Worm (Caenorhabditis elegans) whole organism, L1 larva: Measurements from ENCODE around the gene F58F12.4.

ENCODE experiments used
- alr-1 ChIP-seq: fragments of 200-800 bp; sonication (Bioruptor generic); optimal IDR thresholded peaks from 2 replicates; lab custom pipeline; 2018; ENCODE audit warnings: borderline replicate concordance, mild to moderate bottlenecking, missing genetic modification characterization, missing compliant biosample characterization
- ama-1 ChIP-seq: fragments of 150-350 bp; optimal IDR thresholded peaks from 2 replicates; lab custom pipeline; 2014
- blmp-1 ChIP-seq: fragments of 150-350 bp; optimal IDR thresholded peaks from 2 replicates; lab custom pipeline; 2014; ENCODE audit warnings: missing biosample characterization, missing genetic modification characterization
- ceh-63 ChIP-seq: fragments of 200-800 bp; sonication (Bioruptor generic); optimal IDR thresholded peaks from 2 replicates; lab custom pipeline; 2018; ENCODE audit warnings: mild to moderate bottlenecking, missing genetic modification characterization, missing compliant biosample characterization
- ceh-8 ChIP-seq: fragments of 200-800 bp; sonication (Bioruptor generic); optimal IDR thresholded peaks from 2 replicates; lab custom pipeline; 2018; ENCODE audit warnings: mild to moderate bottlenecking, missing genetic modification characterization, moderate library complexity, missing compliant biosample characterization
- ceh-82 ChIP-seq, 3 experiments: fragments of 150-350 bp in 1 of 3; sonication (generic microtip) in 2 of 3; optimal IDR thresholded peaks; 2 replicates each; lab custom pipeline; 2014 to 2017; ENCODE audit warnings: missing biosample characterization in 3 of 3, missing genetic modification characterization in 3 of 3
- ceh-88 ChIP-seq: fragments of 200-800 bp; sonication (Bioruptor generic); IDR thresholded peaks from 2 replicates; pipeline ENCODE4 v1.3.6; 2022; ENCODE audit warnings: missing genetic modification characterization, missing compliant biosample characterization
- dpl-1 ChIP-seq, 3 experiments: fragments of 150-350 bp in 2 of 3; sonication (generic microtip) in 1 of 3; optimal IDR thresholded peaks; 2 replicates each; lab custom pipeline; 2014 to 2017; ENCODE audit warnings: missing biosample characterization in 3 of 3, missing genetic modification characterization in 3 of 3, missing genetic modification reagents in 3 of 3
- efl-1 ChIP-seq, 4 experiments: fragments of 150-350 bp; optimal IDR thresholded peaks in 3 of 4; peaks in 1 of 4; 1 replicate in 1 of 4; 2 replicates in 3 of 4; lab custom pipeline; 2014; ENCODE audit warnings: missing biosample characterization in 2 of 4, missing genetic modification characterization in 2 of 4, missing genetic modification reagents in 2 of 4
- efl-3 ChIP-seq: fragments of 200-800 bp; sonication (Bioruptor generic); optimal IDR thresholded peaks from 2 replicates; lab custom pipeline; 2018; ENCODE audit warnings: mild to moderate bottlenecking, missing genetic modification characterization, missing compliant biosample characterization
- egl-13 ChIP-seq: sonication (generic microtip); optimal IDR thresholded peaks from 2 replicates; lab custom pipeline; 2016; ENCODE audit warnings: missing genotype, missing genetic modification reagents, missing genetic modification characterization, missing compliant biosample characterization
- elt-2 ChIP-seq: sonication (generic microtip); optimal IDR thresholded peaks from 2 replicates; lab custom pipeline; 2016; ENCODE audit warnings: missing genetic modification characterization, mild to moderate bottlenecking, inconsistent platforms, missing compliant biosample characterization, missing genetic modification reagents
- elt-3 ChIP-seq, 6 experiments: fragments of 150-350 bp in 1 of 6; sonication (generic microtip); optimal IDR thresholded peaks; 2 replicates each; lab custom pipeline; 2017 to 2018; ENCODE audit warnings: missing biosample characterization in 6 of 6, missing genetic modification characterization in 6 of 6, inconsistent platforms in 1 of 6
- ets-5 ChIP-seq: fragments of 200-800 bp; sonication (Bioruptor generic); IDR thresholded peaks from 2 replicates; pipeline ENCODE4 v1.3.6; 2022; ENCODE audit warnings: missing genetic modification characterization, missing compliant biosample characterization
- fkh-10 ChIP-seq: sonication (generic microtip); optimal IDR thresholded peaks from 2 replicates; lab custom pipeline; 2017; ENCODE audit warnings: missing biosample characterization, missing genetic modification reagents, missing genetic modification characterization
- fkh-4 ChIP-seq: sonication (generic microtip); optimal IDR thresholded peaks from 2 replicates; lab custom pipeline; 2016; ENCODE audit warnings: missing compliant biosample characterization, missing genetic modification characterization, borderline replicate concordance
- fkh-8 ChIP-seq: sonication (generic microtip); optimal IDR thresholded peaks from 2 replicates; lab custom pipeline; 2016; ENCODE audit warnings: mild to moderate bottlenecking, missing genetic modification characterization, missing compliant biosample characterization
- grh-1 ChIP-seq: fragments of 200-800 bp; sonication (Bioruptor generic); IDR thresholded peaks from 2 replicates; pipeline ENCODE4 v1.3.6; 2022; ENCODE audit warnings: missing genetic modification reagents, missing genetic modification characterization, missing compliant biosample characterization
- hlh-17 ChIP-seq: fragments of 200-800 bp; sonication (Bioruptor generic); optimal IDR thresholded peaks from 2 replicates; lab custom pipeline; 2018; ENCODE audit warnings: missing genetic modification characterization, mild to moderate bottlenecking, missing compliant biosample characterization, moderate library complexity, borderline replicate concordance
- mab-9 ChIP-seq: fragments of 200-800 bp; sonication (Bioruptor generic); IDR thresholded peaks from 2 replicates; pipeline ENCODE4 v1.3.6; 2022; ENCODE audit warnings: missing genetic modification reagents, missing genetic modification characterization, missing compliant biosample characterization
- nhr-11 ChIP-seq: fragments of 150-350 bp; optimal IDR thresholded peaks from 2 replicates; lab custom pipeline; 2014; ENCODE audit warnings: missing biosample characterization, missing genetic modification characterization
- nhr-20 ChIP-seq: sonication (generic microtip); optimal IDR thresholded peaks from 2 replicates; lab custom pipeline; 2016; ENCODE audit warnings: mild to moderate bottlenecking, missing genetic modification characterization, missing compliant biosample characterization
- nhr-28 ChIP-seq: fragments of 150-350 bp; optimal IDR thresholded peaks from 2 replicates; lab custom pipeline; 2014; ENCODE audit warnings: missing biosample characterization, missing genetic modification characterization
- nhr-47 ChIP-seq: sonication (generic microtip); optimal IDR thresholded peaks from 2 replicates; lab custom pipeline; 2016; ENCODE audit warnings: mild to moderate bottlenecking, missing genetic modification characterization, moderate library complexity, missing compliant biosample characterization
- nhr-71 ChIP-seq: sonication (generic microtip); optimal IDR thresholded peaks from 2 replicates; lab custom pipeline; 2016; ENCODE audit warnings: mild to moderate bottlenecking, missing genetic modification characterization, moderate library complexity, missing compliant biosample characterization
- nhr-76 ChIP-seq: sonication (generic microtip); optimal IDR thresholded peaks from 2 replicates; lab custom pipeline; 2017; ENCODE audit warnings: missing biosample characterization, missing genetic modification characterization
- pag-3 ChIP-seq: sonication (generic microtip); optimal IDR thresholded peaks from 2 replicates; lab custom pipeline; 2017; ENCODE audit warnings: missing genetic modification characterization, mild to moderate bottlenecking, missing compliant biosample characterization, antibody characterized with exemption, borderline replicate concordance; ENCODE audit not compliant: insufficient read depth
- pqm-1 ChIP-seq: sonication (generic microtip); optimal IDR thresholded peaks from 3 replicates; lab custom pipeline; 2017; ENCODE audit warnings: missing biosample characterization, missing genetic modification characterization
- rnt-1 ChIP-seq: sonication (generic microtip); optimal IDR thresholded peaks from 2 replicates; lab custom pipeline; 2016; ENCODE audit warnings: mild to moderate bottlenecking, missing genetic modification characterization, moderate library complexity, missing compliant biosample characterization
- sptf-1 ChIP-seq: fragments of 150-350 bp; optimal IDR thresholded peaks from 2 replicates; lab custom pipeline; 2014; ENCODE audit warnings: missing biosample characterization, missing genetic modification characterization
- sup-37 ChIP-seq: fragments of 200-800 bp; sonication (Bioruptor generic); optimal IDR thresholded peaks from 2 replicates; lab custom pipeline; 2018; ENCODE audit warnings: mild to moderate bottlenecking, missing genetic modification characterization, missing compliant biosample characterization
- tlp-1 ChIP-seq: fragments of 150-350 bp; optimal IDR thresholded peaks from 2 replicates; lab custom pipeline; 2014; ENCODE audit warnings: missing biosample characterization, missing genetic modification characterization
- unc-30 ChIP-seq: sonication (generic microtip); optimal IDR thresholded peaks from 2 replicates; lab custom pipeline; 2017; ENCODE audit warnings: missing biosample characterization, missing genetic modification characterization
- zip-4 ChIP-seq: fragments of 200-800 bp; sonication (Bioruptor generic); optimal IDR thresholded peaks from 2 replicates; lab custom pipeline; 2018; ENCODE audit warnings: mild to moderate bottlenecking, missing genetic modification characterization, moderate library complexity, missing compliant biosample characterization
- ztf-4 ChIP-seq: fragments of 150-350 bp; optimal IDR thresholded peaks from 2 replicates; lab custom pipeline; 2014; ENCODE audit warnings: missing biosample characterization, missing genetic modification characterization

Gene F58F12.4

ce11 chrII:6403233-6403632, 16.7 kb downstream of the F58F12.4 start, which contains the start of gene T25D10.1:
Gene T25D10.1, plus strand, starts transcription at chrII:6403401.
- TF ChIP-seq unc-30 (no peak), dpl-1 (GFP tag; optimal IDR thresholded peaks at IDR 0.05; lab: Kevin White, UChicago) (no peak), elt-3 (tag; optimal IDR thresholded peaks at IDR 0.05; lab: Kevin White, UChicago) (no peak), elt-2 (peak; percentile 37), ama-1 (lab: Kevin White, UChicago) (no peak), pag-3 (tag; lab: Kevin White, UChicago) (no peak)

DNA sequence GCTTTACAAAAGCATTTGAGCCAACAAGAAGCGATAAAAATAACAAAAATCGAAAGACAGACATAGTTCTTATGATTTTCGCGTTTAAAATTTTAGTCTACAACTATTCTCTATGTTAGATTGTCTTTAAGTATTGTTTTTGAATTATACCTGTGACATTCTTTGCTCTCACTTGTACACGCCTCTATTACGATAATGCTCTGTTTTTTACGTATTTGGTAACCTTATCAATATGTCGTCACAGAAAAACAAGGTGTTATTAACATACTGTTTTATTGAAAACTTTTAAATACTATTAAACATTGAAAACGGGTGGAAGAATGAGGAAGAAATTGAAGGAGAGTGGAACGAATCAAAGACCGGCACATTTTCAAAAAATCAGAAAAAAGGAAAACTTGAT, 20.7 kb downstream of the F58F12.4 start, which contains the start of gene spp-11:
TSS of gene spp-11 (minus strand) at position 101 of the 400 bp plus-strand sequence.
- no peak for TF ChIP-seq mab-9 (GFP tag; lab: Robert Waterston, UW)
- TF ChIP-seq nhr-47 (tag; lab: Kevin White, UChicago), result no peak
- no peak for TF ChIP-seq alr-1
- TF ChIP-seq egl-13 (tag; lab: Kevin White, UChicago), result no peak
- TF ChIP-seq rnt-1 (tag; lab: Kevin White, UChicago), result no peak
- TF ChIP-seq pqm-1, result no peak
- no peak for TF ChIP-seq ets-5 (GFP tag; lab: Robert Waterston, UW)
- TF ChIP-seq nhr-71 (tag; lab: Kevin White, UChicago), result no peak
- no peak for TF ChIP-seq ceh-8
- no peak for TF ChIP-seq unc-30
- TF ChIP-seq ceh-63 (GFP tag; lab: Kevin White, UChicago), result no peak
- TF ChIP-seq nhr-20, result no peak
- TF ChIP-seq nhr-11 (tag; lab: Kevin White, UChicago), result no peak
- TF ChIP-seq grh-1, result no peak
- no peak for TF ChIP-seq fkh-10 (GFP tag; lab: Kevin White, UChicago)
- no peak for TF ChIP-seq efl-3 (GFP tag; lab: Kevin White, UChicago)
- TF ChIP-seq ama-1 (lab: Kevin White, UChicago), result no peak
- TF ChIP-seq tlp-1 (tag; lab: Kevin White, UChicago), result no peak
- no peak for TF ChIP-seq nhr-76
- TF ChIP-seq ztf-4, result no peak

DNA sequence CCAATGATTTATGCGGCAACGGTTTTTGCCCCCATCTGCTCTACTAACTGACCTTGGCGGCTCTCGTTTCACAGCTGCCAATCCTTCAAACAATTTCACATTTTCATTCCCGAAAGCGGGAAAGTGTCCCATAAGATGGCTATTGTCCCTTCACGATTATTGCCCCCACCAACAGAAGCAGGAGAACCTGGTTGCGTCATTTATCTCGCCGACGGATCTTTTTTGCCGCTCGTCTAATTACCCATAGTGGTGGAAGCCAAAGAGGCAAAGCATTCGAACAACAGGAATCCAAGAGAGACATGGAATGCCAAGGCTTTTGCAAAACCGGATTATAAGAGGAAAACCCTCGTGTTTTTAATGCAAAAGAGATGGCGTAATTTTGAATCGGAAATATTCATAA, 22.5 kb downstream of the F58F12.4 start:
- TF ChIP-seq ztf-4, result no peak
- no peak for TF ChIP-seq fkh-8 (tag; lab: Kevin White, UChicago)
- TF ChIP-seq mab-9 (GFP tag; lab: Robert Waterston, UW), result no peak
- TF ChIP-seq blmp-1 (tag; lab: Kevin White, UChicago), result peak; percentile 45

DNA sequence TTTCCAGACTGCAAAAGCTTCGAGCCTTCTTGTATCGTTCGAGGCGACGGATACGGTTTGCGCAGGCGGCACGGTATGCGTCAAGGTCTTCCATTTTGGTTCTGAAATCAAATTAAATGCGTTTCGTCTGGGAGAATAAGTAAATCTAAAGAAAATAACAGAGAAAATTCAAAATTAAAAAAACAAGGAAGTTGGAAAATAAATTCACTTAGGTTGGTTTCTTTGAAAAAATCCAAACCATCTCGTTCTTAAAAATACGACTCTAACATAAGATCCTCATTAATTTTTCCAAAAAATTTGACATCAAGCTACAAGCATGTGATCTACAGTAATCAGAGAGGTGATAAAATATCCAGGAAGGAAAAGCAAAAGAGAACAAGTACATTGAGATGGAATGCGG, 23.6 kb downstream of the F58F12.4 start, which contains the start of gene T25D10.4:
TSS of gene T25D10.4 (minus strand) at position 101 of the 400 bp plus-strand sequence.
- TF ChIP-seq ceh-88 (GFP tag; lab: Robert Waterston, UW) (no peak), nhr-47 (tag; lab: Kevin White, UChicago) (no peak), nhr-76 (no peak), sup-37 (GFP tag; lab: Kevin White, UChicago) (no peak), nhr-28 (tag; lab: Kevin White, UChicago) (no peak), tlp-1 (tag; lab: Kevin White, UChicago) (no peak), ceh-82 (tag; optimal IDR thresholded peaks at IDR 0.05; lab: Kevin White, UChicago) (no peak), zip-4 (GFP tag; lab: Kevin White, UChicago) (no peak), efl-1 (optimal IDR thresholded peaks at IDR 0.05; lab: Kevin White, UChicago) (no peak), efl-1 (GFP tag; optimal IDR thresholded peaks at IDR 0.05 in 1 of 2; lab: Kevin White, UChicago) (no peak), hlh-17 (GFP tag; lab: Kevin White, UChicago) (no peak), fkh-10 (GFP tag; lab: Kevin White, UChicago) (no peak), sptf-1 (no peak), fkh-4 (no peak)
